Worm (Caenorhabditis elegans) whole organism, late embryonic: ENCODE data around the gene idpb-4.
A peak's percentile ranks its signal among the peaks of the same experiment; 100 is the strongest.

Source experiments
- C08G9.2 ChIP-seq: sonication (generic microtip); optimal IDR thresholded peaks from 2 replicates; lab custom pipeline; 2016; ENCODE audit warnings: mild to moderate bottlenecking, missing genetic modification characterization, moderate library complexity, missing compliant biosample characterization
- K02D7.2 ChIP-seq: sonication (generic microtip); optimal IDR thresholded peaks from 2 replicates; lab custom pipeline; 2017; ENCODE audit warnings: mild to moderate bottlenecking, missing genetic modification characterization, missing compliant biosample characterization
- K09A11.1 ChIP-seq: sonication (generic microtip); optimal IDR thresholded peaks from 2 replicates; lab custom pipeline; 2017; ENCODE audit warnings: antibody characterized with exemption, mild to moderate bottlenecking, missing genetic modification characterization, missing compliant biosample characterization; ENCODE audit not compliant: insufficient read depth
- T23F11.4 ChIP-seq: fragments of 200-800 bp; sonication (Bioruptor generic); optimal IDR thresholded peaks from 2 replicates; lab custom pipeline; 2018; ENCODE audit warnings: mild to moderate bottlenecking, missing genetic modification characterization, missing compliant biosample characterization
- Y22D7AL.16 ChIP-seq: sonication (generic microtip); optimal IDR thresholded peaks from 2 replicates; lab custom pipeline; 2016; ENCODE audit warnings: missing genetic modification characterization, missing compliant biosample characterization
- ahr-1 ChIP-seq: sonication (generic microtip); optimal IDR thresholded peaks from 2 replicates; lab custom pipeline; 2016; ENCODE audit warnings: missing genetic modification characterization, missing compliant biosample characterization
- ceh-2 ChIP-seq: sonication (generic microtip); optimal IDR thresholded peaks from 2 replicates; lab custom pipeline; 2016; ENCODE audit warnings: missing genotype, missing genetic modification characterization, missing compliant biosample characterization
- ceh-22 ChIP-seq: sonication (generic microtip); optimal IDR thresholded peaks from 2 replicates; lab custom pipeline; 2017; ENCODE audit warnings: missing biosample characterization, missing genetic modification characterization
- ceh-45 ChIP-seq: fragments of 200-800 bp; sonication (Bioruptor generic); IDR thresholded peaks from 2 replicates; pipeline ENCODE4 v1.3.6; 2022; ENCODE audit warnings: missing genetic modification reagents, missing genetic modification characterization, missing compliant biosample characterization
- ceh-48 ChIP-seq: sonication (generic microtip); optimal IDR thresholded peaks from 2 replicates; lab custom pipeline; 2016; ENCODE audit warnings: missing genetic modification characterization, inconsistent platforms, missing compliant biosample characterization
- ceh-6 ChIP-seq: fragments of 200-800 bp; sonication (Bioruptor generic); optimal IDR thresholded peaks from 2 replicates; lab custom pipeline; 2018; ENCODE audit warnings: mild to moderate bottlenecking, missing genetic modification characterization, missing compliant biosample characterization
- che-1 ChIP-seq: sonication (generic microtip); optimal IDR thresholded peaks from 2 replicates; lab custom pipeline; 2016; ENCODE audit warnings: mild to moderate bottlenecking, missing genetic modification characterization, missing compliant biosample characterization
- dmd-4 ChIP-seq: sonication (generic microtip); optimal IDR thresholded peaks from 2 replicates; lab custom pipeline; 2016; ENCODE audit warnings: borderline replicate concordance, missing genetic modification characterization, missing compliant biosample characterization
- elt-2 ChIP-seq: sonication (generic microtip); optimal IDR thresholded peaks from 2 replicates; lab custom pipeline; 2016; ENCODE audit warnings: missing genetic modification reagents, missing genetic modification characterization, missing compliant biosample characterization
- eyg-1 ChIP-seq: sonication (generic microtip); optimal IDR thresholded peaks from 2 replicates; lab custom pipeline; 2016; ENCODE audit warnings: missing genotype, missing genetic modification characterization, missing compliant biosample characterization
- fkh-10 ChIP-seq: fragments of 150-350 bp; optimal IDR thresholded peaks from 2 replicates; lab custom pipeline; 2014; ENCODE audit warnings: missing biosample characterization, missing genetic modification reagents, missing genetic modification characterization
- fkh-6 ChIP-seq: sonication (generic microtip); optimal IDR thresholded peaks from 2 replicates; lab custom pipeline; 2016; ENCODE audit warnings: missing genetic modification characterization, missing compliant biosample characterization
- gmeb-2 ChIP-seq: sonication (generic microtip); optimal IDR thresholded peaks from 2 replicates; lab custom pipeline; 2016; ENCODE audit warnings: missing genetic modification characterization, inconsistent platforms, missing compliant biosample characterization
- hlh-13 ChIP-seq: fragments of 200-800 bp; sonication (Bioruptor generic); optimal IDR thresholded peaks from 2 replicates; lab custom pipeline; 2018; ENCODE audit warnings: mild to moderate bottlenecking, missing genetic modification characterization, missing compliant biosample characterization
- hlh-15 ChIP-seq: sonication (generic microtip); optimal IDR thresholded peaks from 2 replicates; lab custom pipeline; 2016; ENCODE audit warnings: missing genetic modification characterization, missing compliant biosample characterization
- hlh-30 ChIP-seq: sonication (generic microtip); optimal IDR thresholded peaks from 2 replicates; lab custom pipeline; 2017; ENCODE audit warnings: antibody characterized with exemption, missing genetic modification characterization, missing compliant biosample characterization; ENCODE audit not compliant: insufficient read depth
- lin-11 ChIP-seq: fragments of 200-800 bp; sonication (Bioruptor generic); optimal IDR thresholded peaks from 2 replicates; lab custom pipeline; 2018; ENCODE audit warnings: mild to moderate bottlenecking, missing genetic modification characterization, missing compliant biosample characterization
- mec-3 ChIP-seq: sonication (generic microtip); optimal IDR thresholded peaks from 2 replicates; lab custom pipeline; 2016; ENCODE audit warnings: borderline replicate concordance, missing genetic modification characterization, missing compliant biosample characterization
- nfya-1 ChIP-seq: sonication (generic microtip); optimal IDR thresholded peaks from 2 replicates; lab custom pipeline; 2017; ENCODE audit warnings: missing genetic modification characterization, mild to moderate bottlenecking, missing compliant biosample characterization, antibody characterized with exemption, moderate library complexity
- nhr-11 ChIP-seq: fragments of 150-350 bp; optimal IDR thresholded peaks from 2 replicates; lab custom pipeline; 2014; ENCODE audit warnings: missing biosample characterization, missing genetic modification characterization
- nhr-232 ChIP-seq: sonication (generic microtip); optimal IDR thresholded peaks from 2 replicates; lab custom pipeline; 2016; ENCODE audit warnings: missing genetic modification characterization, missing compliant biosample characterization
- pag-3 ChIP-seq: sonication (generic microtip); optimal IDR thresholded peaks from 2 replicates; lab custom pipeline; 2016; ENCODE audit warnings: missing compliant biosample characterization, missing genetic modification characterization, borderline replicate concordance
- pax-1 ChIP-seq: fragments of 150-350 bp; optimal IDR thresholded peaks from 2 replicates; lab custom pipeline; 2014; ENCODE audit warnings: missing biosample characterization, missing genetic modification characterization
- pqm-1 ChIP-seq: sonication (generic microtip); optimal IDR thresholded peaks from 2 replicates; lab custom pipeline; 2016; ENCODE audit warnings: missing genetic modification characterization, missing compliant biosample characterization
- pros-1 ChIP-seq: fragments of 150-350 bp; optimal IDR thresholded peaks from 2 replicates; lab custom pipeline; 2014; ENCODE audit warnings: missing biosample characterization, missing genetic modification reagents, missing genetic modification characterization
- rnt-1 ChIP-seq: sonication (generic microtip); optimal IDR thresholded peaks from 2 replicates; lab custom pipeline; 2016; ENCODE audit warnings: missing genetic modification characterization, missing compliant biosample characterization
- sox-2 ChIP-seq: fragments of 200-800 bp; sonication (Bioruptor generic); IDR thresholded peaks from 2 replicates; pipeline ENCODE4 v1.3.6; 2022; ENCODE audit warnings: missing genetic modification reagents, missing genetic modification characterization, missing compliant biosample characterization
- tbx-2 ChIP-seq: sonication (generic microtip); optimal IDR thresholded peaks from 2 replicates; lab custom pipeline; 2016; ENCODE audit warnings: missing genetic modification characterization, missing compliant biosample characterization
- tbx-7 ChIP-seq: sonication (generic microtip); optimal IDR thresholded peaks from 2 replicates; lab custom pipeline; 2016; ENCODE audit warnings: missing genotype, missing genetic modification characterization, missing compliant biosample characterization
- ttx-3 ChIP-seq: sonication (generic microtip); optimal IDR thresholded peaks from 2 replicates; lab custom pipeline; 2016; ENCODE audit warnings: missing genetic modification reagents, missing genetic modification characterization, missing compliant biosample characterization
- unc-3 ChIP-seq, 2 experiments: fragments of 200-800 bp in 1 of 2; sonication (Bioruptor generic) in 1 of 2; sonication (generic microtip) in 1 of 2; conservative IDR thresholded peaks in 1 of 2; optimal IDR thresholded peaks in 1 of 2; 2 replicates each; pipeline versions ENCODE4 v1.3.6 to Lab custom; 2016 to 2022; ENCODE audit warnings: missing compliant biosample characterization in 2 of 2, missing genetic modification characterization in 2 of 2, missing genetic modification reagents in 1 of 2
- unc-55 ChIP-seq: sonication (generic microtip); optimal IDR thresholded peaks from 2 replicates; lab custom pipeline; 2017; ENCODE audit warnings: missing biosample characterization, missing genetic modification reagents, missing genetic modification characterization

idpb-4 gene

ce11 chrII:8714913-8715447 is 22.4 kb downstream of the idpb-4 start, which contains the start of the genes rab-21 and T01B7.13:
Gene rab-21 (minus strand): TSS chrII:8715013.
Gene T01B7.13 (plus strand): TSS chrII:8715397.
- TF ChIP-seq ceh-45 (GFP tag; lab: Robert Waterston, UW) (no peak), Y22D7AL.16 (tag; lab: Kevin White, UChicago) (no peak), lin-11 (tag; lab: Kevin White, UChicago) (no peak), mec-3 (tag; lab: Kevin White, UChicago) (no peak), eyg-1 (tag; lab: Kevin White, UChicago) (no peak), C08G9.2 (tag; lab: Kevin White, UChicago) (no peak), unc-3 (GFP tag; conservative IDR thresholded peaks at IDR 0.05; lab: Robert Waterston, UW) (no peak), unc-3 (tag; optimal IDR thresholded peaks at IDR 0.05; lab: Kevin White, UChicago) (no peak), ceh-22 (tag; lab: Kevin White, UChicago) (no peak), K09A11.1 (tag; lab: Kevin White, UChicago) (no peak), tbx-7 (tag; lab: Kevin White, UChicago) (no peak), sox-2 (GFP tag; lab: Robert Waterston, UW) (no peak), nfya-1 (tag; lab: Kevin White, UChicago) (no peak), rnt-1 (tag; lab: Kevin White, UChicago) (no peak)

ce11 chrII:8710317-8710716 is 27.0 kb downstream of the idpb-4 start, which contains the start of gene srg-15:
Gene srg-15 (minus strand): TSS chrII:8710417.
- TF ChIP-seq fkh-10 (GFP tag; lab: Kevin White, UChicago) (no peak), hlh-30 (tag; lab: Kevin White, UChicago) (no peak), che-1 (tag; lab: Kevin White, UChicago) (no peak), hlh-13 (GFP tag; lab: Kevin White, UChicago) (no peak), pax-1 (tag; lab: Kevin White, UChicago) (no peak), K02D7.2 (no peak), T23F11.4 (GFP tag; lab: Kevin White, UChicago) (no peak)

- no peak for TF ChIP-seq mec-3 (tag; lab: Kevin White, UChicago)
- no peak for TF ChIP-seq nhr-232 (tag; lab: Kevin White, UChicago)
- no peak for TF ChIP-seq unc-55 (GFP tag; lab: Kevin White, UChicago)
- TF ChIP-seq, all 69 proteins: peak for 0
Observed at ce11 chrII:8707024-8707423, 30.3 kb downstream of the idpb-4 start, which contains the start of gene cup-16. Gene cup-16 (plus strand): TSS chrII:8707155.

- no peak for TF ChIP-seq ceh-6 (GFP tag; lab: Kevin White, UChicago)
- TF ChIP-seq gmeb-2, result no peak
- TF ChIP-seq sox-2 (GFP tag; lab: Robert Waterston, UW), result no peak
- no peak for TF ChIP-seq tbx-2 (tag; lab: Kevin White, UChicago)
- no peak for TF ChIP-seq ceh-48
- TF ChIP-seq elt-2, result peak; percentile 72
- TF ChIP-seq, all 69 proteins: peak for 1
Observed at ce11 chrII:8704413-8704874, 32.9 kb downstream of the idpb-4 start, which contains the start of gene prx-5. Gene prx-5 (plus strand): TSS chrII:8704824.

- TF ChIP-seq ceh-2 (tag; lab: Kevin White, UChicago), result no peak
- no peak for TF ChIP-seq pros-1 (tag; lab: Kevin White, UChicago)
- no peak for TF ChIP-seq ahr-1 (tag; lab: Kevin White, UChicago)
- no peak for TF ChIP-seq che-1 (tag; lab: Kevin White, UChicago)
- no peak for TF ChIP-seq T23F11.4 (GFP tag; lab: Kevin White, UChicago)
- no peak for TF ChIP-seq hlh-15
- TF ChIP-seq dmd-4, result no peak
- no peak for TF ChIP-seq pqm-1
- TF ChIP-seq ttx-3 (tag; lab: Kevin White, UChicago), result no peak
- no peak for TF ChIP-seq pag-3
- no peak for TF ChIP-seq nhr-11
- no peak for TF ChIP-seq nhr-232 (tag; lab: Kevin White, UChicago)
- no peak for TF ChIP-seq fkh-6 (tag; lab: Kevin White, UChicago)
Observed at ce11 chrII:8703729-8704128, 33.6 kb downstream of the idpb-4 start, which contains the start of gene ceh-7. Gene ceh-7 (minus strand): TSS chrII:8703829.
